Fruit fly (Drosophila melanogaster) S2 (cell line): ENCODE data around the gene Rh6.

ENCODE experiments used
- CG8478 ChIP-seq: fragments of >200 bp; optimal IDR thresholded peaks from 2 replicates; lab custom pipeline; 2018
- CTCF ChIP-seq, 2 experiments: fragments of >200 bp; optimal IDR thresholded peaks; 2 replicates each; lab custom pipeline; 2018

Rh6 gene

DNA sequence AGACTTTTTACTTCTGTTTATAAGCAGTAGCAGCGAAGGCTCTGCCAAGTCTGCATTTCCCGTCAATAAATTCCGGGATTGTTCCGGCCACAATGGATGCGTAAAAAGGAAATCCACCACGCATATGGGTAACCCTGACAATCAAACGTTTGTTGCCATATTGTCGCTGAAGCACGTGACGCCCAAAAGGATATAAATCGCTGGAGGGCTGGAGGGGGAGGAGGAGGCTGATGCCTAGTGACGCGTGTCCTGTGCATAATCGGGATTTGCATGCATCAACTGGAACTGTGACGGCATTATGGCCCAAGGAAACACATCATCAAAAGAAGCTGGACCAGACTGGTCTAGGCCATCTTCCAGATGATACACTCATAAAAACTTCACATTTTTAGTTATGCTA, 30.2 kb downstream of the Rh6 start:
- TF ChIP-seq CTCF (optimal IDR thresholded peaks at IDR 0.05; lab: Kevin White, UChicago) (no peak), CG8478 (lab: Kevin White, UChicago) (no peak)

- TF ChIP-seq CG8478 (lab: Kevin White, UChicago) (no peak), CTCF (optimal IDR thresholded peaks at IDR 0.05; lab: Kevin White, UChicago) (no peak)
These were observed 34.2 kb downstream of the Rh6 start for dm6 chr3R:15517113-15517512.

- no peak for TF ChIP-seq CG8478 (lab: Kevin White, UChicago)
- TF ChIP-seq CTCF (optimal IDR thresholded peaks at IDR 0.05; lab: Kevin White, UChicago): no peak
These were observed 48.4 kb downstream of the Rh6 start, which contains the start of gene CG31296 for dm6 chr3R:15531373-15531772. TSS of gene CG31296 (minus strand) at chr3R:15531473.
